Worm (Caenorhabditis elegans): ENCODE data around the gene srlf-31.

Gene srlf-31

DNA sequence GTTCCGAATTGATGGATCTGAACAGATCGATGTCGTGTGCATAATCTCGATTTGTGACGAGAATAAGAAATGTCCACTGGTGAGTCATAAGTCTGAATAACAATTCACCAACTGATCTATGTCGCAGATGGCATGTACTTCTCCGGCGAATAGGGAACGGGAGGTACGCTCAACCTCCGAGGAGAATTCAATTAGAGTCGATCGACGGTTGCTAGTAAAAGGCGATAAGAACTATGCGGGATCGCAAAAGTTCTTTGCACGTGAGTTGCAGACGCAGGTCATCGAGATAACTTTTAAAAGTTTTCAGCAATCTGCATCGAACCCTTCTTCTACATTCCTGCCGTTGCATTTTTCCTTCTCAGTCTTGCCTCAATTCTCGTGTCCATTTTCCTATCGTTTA, 40.4 kb downstream of the srlf-31 start:
- TF ChIP-seq elt-1 (tag; optimal IDR thresholded peaks at IDR 0.05) (peak; percentile 77), nhr-23 (tag; optimal IDR thresholded peaks at IDR 0.05) (peak; percentile 71), R02D3.7 (tag; optimal IDR thresholded peaks at IDR 0.05) (no peak), nhr-11 (tag; optimal IDR thresholded peaks at IDR 0.05) (no peak)

DNA sequence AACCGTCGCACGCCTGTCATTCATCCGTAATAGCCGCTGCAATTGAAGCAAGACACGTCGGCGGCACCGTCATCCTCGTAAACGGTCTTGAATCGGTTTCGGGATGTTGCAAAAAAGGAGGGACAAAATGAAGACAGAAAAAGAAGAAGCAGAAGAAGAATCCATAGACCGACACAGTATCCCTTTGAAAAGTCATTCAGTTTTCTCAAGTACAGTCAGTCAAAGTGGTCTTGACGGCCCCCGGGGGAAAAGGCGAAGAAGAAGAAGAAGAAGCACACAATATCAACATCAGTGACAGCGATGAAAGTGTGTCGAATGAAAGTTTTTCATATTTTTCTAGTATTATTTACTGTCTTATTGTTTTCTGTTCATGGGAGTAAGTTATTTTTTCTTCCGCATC, 44.7 kb downstream of the srlf-31 start, which contains the start of gene cutl-27:
Gene cutl-27 (plus strand): TSS at position 301 of the 400 bp plus-strand sequence.
- TF ChIP-seq zag-1 (tag; optimal IDR thresholded peaks at IDR 0.05), result no peak
- no peak for TF ChIP-seq mml-1 (tag; optimal IDR thresholded peaks at IDR 0.05)
- no peak for TF ChIP-seq ceh-16 (tag; optimal IDR thresholded peaks at IDR 0.05)
- no peak for TF ChIP-seq elt-2 (tag; optimal IDR thresholded peaks at IDR 0.05)
- TF ChIP-seq ama-1 (optimal IDR thresholded peaks at IDR 0.05), result no peak
- TF ChIP-seq nhr-77 (tag; optimal IDR thresholded peaks at IDR 0.05), result no peak
- TF ChIP-seq tbx-2 (tag; optimal IDR thresholded peaks at IDR 0.05), result no peak
- no peak for TF ChIP-seq skn-1 (tag; optimal IDR thresholded peaks at IDR 0.05)
- no peak for TF ChIP-seq fos-1 (tag; optimal IDR thresholded peaks at IDR 0.05)
- TF ChIP-seq lsy-12 (tag; optimal IDR thresholded peaks at IDR 0.05), result no peak
- no peak for TF ChIP-seq sea-2 (GFP tag; optimal IDR thresholded peaks at IDR 0.05)
- no peak for TF ChIP-seq hmg-11 (tag; optimal IDR thresholded peaks at IDR 0.05)
- no peak for TF ChIP-seq egl-27 (tag; optimal IDR thresholded peaks at IDR 0.05)
- TF ChIP-seq ceh-28 (tag; optimal IDR thresholded peaks at IDR 0.05), result no peak
- TF ChIP-seq pqm-1 (tag; optimal IDR thresholded peaks at IDR 0.05), result no peak
- no peak for TF ChIP-seq eor-1 (tag; optimal IDR thresholded peaks at IDR 0.05)
- no peak for TF ChIP-seq nhr-23 (tag; optimal IDR thresholded peaks at IDR 0.05)
- no peak for TF ChIP-seq snpc-4 (tag; optimal IDR thresholded peaks at IDR 0.05)
- TF ChIP-seq aly-2 (tag; optimal IDR thresholded peaks at IDR 0.05), result no peak
- TF ChIP-seq mdl-1 (tag; optimal IDR thresholded peaks at IDR 0.05), result no peak

DNA sequence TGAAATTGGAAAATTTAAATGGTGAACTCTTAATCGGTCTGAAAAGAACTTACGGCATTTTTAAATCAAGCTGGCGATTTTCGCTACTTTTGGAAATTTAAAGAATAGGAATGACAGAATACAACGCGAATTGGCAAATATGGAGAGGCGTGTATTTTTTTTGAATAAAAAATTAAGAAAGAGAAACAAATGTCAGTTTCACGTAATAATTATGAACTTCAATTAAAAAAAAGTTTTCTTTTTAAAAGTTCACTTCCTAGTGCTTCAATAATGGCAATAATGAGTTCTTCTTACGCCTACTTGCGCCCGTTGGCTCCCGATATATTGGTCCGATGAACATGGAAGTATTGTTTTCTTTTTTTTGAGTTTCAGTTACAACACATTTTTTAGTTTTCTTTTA, 45.3 kb downstream of the srlf-31 start, which contains the start of gene pph-2:
Gene pph-2 (minus strand): TSS at position 101 of the 400 bp plus-strand sequence.
- no peak for TF ChIP-seq aly-2 (tag; optimal IDR thresholded peaks at IDR 0.05)
- no peak for TF ChIP-seq lsy-12 (tag; optimal IDR thresholded peaks at IDR 0.05)
- TF ChIP-seq ceh-28 (tag; optimal IDR thresholded peaks at IDR 0.05), result no peak
- TF ChIP-seq hmg-11 (tag; optimal IDR thresholded peaks at IDR 0.05), result no peak
- TF ChIP-seq pha-4 (tag; optimal IDR thresholded peaks at IDR 0.05), result no peak
- TF ChIP-seq nhr-25 (tag; optimal IDR thresholded peaks at IDR 0.05), result no peak
- no peak for TF ChIP-seq ceh-9 (tag; optimal IDR thresholded peaks at IDR 0.05)
- no peak for TF ChIP-seq egl-27 (tag; optimal IDR thresholded peaks at IDR 0.05)
- no peak for TF ChIP-seq nfya-1 (tag; optimal IDR thresholded peaks at IDR 0.05; ENCODE audit: insufficient read depth)
- TF ChIP-seq jun-1 (tag; optimal IDR thresholded peaks at IDR 0.05), result no peak
- no peak for TF ChIP-seq ZK546.5 (tag; optimal IDR thresholded peaks at IDR 0.05)
- no peak for TF ChIP-seq elt-3 (tag; optimal IDR thresholded peaks at IDR 0.05)
- TF ChIP-seq ceh-16 (tag; optimal IDR thresholded peaks at IDR 0.05), result no peak
- TF ChIP-seq nhr-28 (tag; optimal IDR thresholded peaks at IDR 0.05), result no peak
- TF ChIP-seq nhr-43 (tag; optimal IDR thresholded peaks at IDR 0.05; ENCODE audit: poor library complexity, severe bottlenecking), result no peak
- TF ChIP-seq nhr-76 (tag; optimal IDR thresholded peaks at IDR 0.05), result no peak
